Worm (Caenorhabditis elegans) whole organism, L4 larva: ENCODE data around the gene tmem-120.

Source experiments
- F49E8.2 ChIP-seq: sonication (generic microtip); optimal IDR thresholded peaks from 2 replicates; lab custom pipeline; 2016; ENCODE audit warnings: missing compliant biosample characterization, mild to moderate bottlenecking, missing genetic modification characterization, borderline replicate concordance
- ama-1 ChIP-seq: fragments of 150-350 bp; optimal IDR thresholded peaks from 2 replicates; lab custom pipeline; 2014; ENCODE audit warnings: inconsistent platforms, mixed read lengths
- egl-27 ChIP-seq: sonication (generic microtip); optimal IDR thresholded peaks from 3 replicates; lab custom pipeline; 2017; ENCODE audit warnings: missing biosample characterization, missing genetic modification reagents, missing genetic modification characterization
- fkh-10 ChIP-seq: fragments of 150-350 bp; optimal IDR thresholded peaks from 2 replicates; lab custom pipeline; 2014; ENCODE audit warnings: missing biosample characterization, missing genetic modification reagents, missing genetic modification characterization
- hmg-1.1 ChIP-seq: fragments of 200-800 bp; sonication (Bioruptor generic); IDR thresholded peaks from 2 replicates; pipeline ENCODE4 v1.3.6; 2022; ENCODE audit warnings: missing genetic modification reagents, missing genetic modification characterization, missing compliant biosample characterization
- lim-7 ChIP-seq: fragments of 200-800 bp; sonication (Bioruptor generic); IDR thresholded peaks from 2 replicates; pipeline ENCODE4 v1.3.6; 2022; ENCODE audit warnings: missing genetic modification characterization, missing compliant biosample characterization
- lin-39 ChIP-seq: fragments of 150-350 bp; optimal IDR thresholded peaks from 2 replicates; lab custom pipeline; 2014; ENCODE audit warnings: missing biosample characterization, missing genetic modification reagents, missing genetic modification characterization
- lsy-2 ChIP-seq, 2 experiments: fragments of 150-350 bp in 1 of 2; sonication (generic microtip) in 1 of 2; optimal IDR thresholded peaks; 2 replicates each; lab custom pipeline; 2014 to 2017; ENCODE audit warnings: missing biosample characterization in 2 of 2, missing genetic modification characterization in 2 of 2
- mdl-1 ChIP-seq, 2 experiments: fragments of 150-350 bp in 1 of 2; sonication (generic microtip) in 1 of 2; optimal IDR thresholded peaks; 2 replicates each; lab custom pipeline; 2014 to 2017; ENCODE audit warnings: missing biosample characterization in 2 of 2, missing genetic modification characterization in 2 of 2
- mes-2 ChIP-seq: sonication (generic microtip); optimal IDR thresholded peaks from 2 replicates; lab custom pipeline; 2016; ENCODE audit warnings: missing genotype, mild to moderate bottlenecking, missing genetic modification characterization, missing compliant biosample characterization; ENCODE audit not compliant: poor library complexity, severe bottlenecking
- pqm-1 ChIP-seq: sonication (generic microtip); optimal IDR thresholded peaks from 2 replicates; lab custom pipeline; 2017; ENCODE audit warnings: missing biosample characterization, missing genetic modification characterization
- snpc-4 ChIP-seq: fragments of 150-350 bp; optimal IDR thresholded peaks from 2 replicates; lab custom pipeline; 2014; ENCODE audit warnings: missing biosample characterization, missing genetic modification characterization
- unc-39 ChIP-seq: sonication (generic microtip); optimal IDR thresholded peaks from 2 replicates; lab custom pipeline; 2017; ENCODE audit warnings: missing biosample characterization, missing genetic modification characterization
- zip-11 ChIP-seq: fragments of 200-800 bp; sonication (Bioruptor generic); IDR thresholded peaks from 2 replicates; pipeline ENCODE4 v1.3.6; 2022; ENCODE audit warnings: missing genetic modification characterization, missing compliant biosample characterization

DNA sequence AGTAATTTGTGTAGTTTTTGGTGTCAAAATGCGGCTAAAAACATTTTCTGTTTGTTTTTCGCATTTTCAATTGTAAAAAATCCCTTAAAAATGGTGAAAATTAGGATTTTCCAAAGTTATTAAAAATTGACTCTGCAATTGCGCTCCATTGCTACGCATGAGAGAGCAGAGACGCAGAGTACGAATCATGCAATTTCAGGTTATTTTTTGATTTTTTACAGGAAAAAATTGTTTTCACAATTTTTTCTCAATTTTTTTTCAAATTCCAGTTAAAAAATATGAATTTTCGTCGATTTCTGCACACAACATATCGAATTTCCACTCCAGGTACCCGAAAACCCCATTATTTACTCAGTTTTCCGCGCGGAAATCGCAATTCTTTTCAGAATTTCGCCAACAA is 15.8 kb upstream of the tmem-120 start, which contains the start of gene mtg-1:
- TF ChIP-seq lsy-2 (tag; optimal IDR thresholded peaks at IDR 0.05; lab: Kevin White, UChicago), result peak in 1 of 2 experiments; percentile 65
- no peak for TF ChIP-seq lim-7
- no peak for TF ChIP-seq snpc-4 (tag; lab: Kevin White, UChicago)
- peak; percentile 70 for TF ChIP-seq mes-2 (tag; lab: Kevin White, UChicago)
- no peak for TF ChIP-seq lin-39 (tag; lab: Kevin White, UChicago)
- TF ChIP-seq hmg-1.1 (GFP tag; lab: Robert Waterston, UW), result no peak
- no peak for TF ChIP-seq F49E8.2 (tag; lab: Kevin White, UChicago)
- TF ChIP-seq fkh-10, result no peak
- TF ChIP-seq zip-11, result no peak
- TF ChIP-seq egl-27, result no peak
- TF ChIP-seq ama-1 (lab: Kevin White, UChicago), result no peak
- no peak for TF ChIP-seq mdl-1 (tag; optimal IDR thresholded peaks at IDR 0.05; lab: Kevin White, UChicago)
- no peak for TF ChIP-seq unc-39 (tag; lab: Kevin White, UChicago)
- TF ChIP-seq pqm-1 (tag; lab: Kevin White, UChicago), result no peak
